Worm (Caenorhabditis elegans) whole organism, mixed stage, embryonic: ENCODE results near the gene C55B6.5.
A peak's percentile ranks its signal among the peaks of the same experiment; 100 is the strongest.

ENCODE experiments used
- elt-3 ChIP-seq: fragments of 150-350 bp; optimal IDR thresholded peaks from 2 replicates; lab custom pipeline; 2014; ENCODE audit warnings: missing biosample characterization, missing genetic modification characterization
- snpc-4 ChIP-seq: fragments of 150-350 bp; optimal IDR thresholded peaks from 2 replicates; lab custom pipeline; 2014; ENCODE audit warnings: missing biosample characterization, missing genetic modification characterization

Gene C55B6.5

ce11 chrX:7155879-7156278, 49.2 kb downstream of the C55B6.5 start, which contains the start of gene C54D1.7:
Gene C54D1.7, minus strand, starts transcription at chrX:7156035.
- TF ChIP-seq snpc-4 (tag; lab: Kevin White, UChicago) (no peak), elt-3 (tag; lab: Kevin White, UChicago) (peak; percentile 23)
